Fruit fly (Drosophila melanogaster): ENCODE data around the gene MED30.

MED30 gene

dm6 chr3L:616482-617148, 37.3 kb downstream of the MED30 start (continued):
- TF ChIP-seq sd (tag; optimal IDR thresholded peaks at IDR 0.05): peak; percentile 100
- TF ChIP-seq CG18764 (GFP tag; optimal IDR thresholded peaks at IDR 0.05): no peak
- no peak for TF ChIP-seq CG17802 (tag; optimal IDR thresholded peaks at IDR 0.05)
- TF ChIP-seq Pdp1 (GFP tag; optimal IDR thresholded peaks at IDR 0.05): peak in 1 of 2 experiments; percentile 11
- no peak for TF ChIP-seq Six4 (GFP tag; optimal IDR thresholded peaks at IDR 0.05)
- peak; percentile 28; the same call in 1 of the 3 replicates for TF ChIP-seq Aef1 (GFP tag; IDR thresholded peaks at IDR 0.05)
- no peak for TF ChIP-seq sens-2 (GFP tag; IDR thresholded peaks at IDR 0.05)
- TF ChIP-seq Sin3A (optimal IDR thresholded peaks at IDR 0.05): no peak
- peak; percentile 43; the same call in 1 of the 3 replicates for TF ChIP-seq zfh1 (GFP tag; IDR thresholded peaks at IDR 0.05)
- TF ChIP-seq CG34224 (GFP tag; IDR thresholded peaks at IDR 0.05; ENCODE audit: partially characterized antibody): 0 out of 3 replicates have a peak, but pooled peaks have one; percentile 35
- TF ChIP-seq Kr (GFP tag; optimal IDR thresholded peaks at IDR 0.05): no peak
- TF ChIP-seq vnd (GFP tag; IDR thresholded peaks at IDR 0.05; ENCODE audit: partially characterized antibody): no peak
- TF ChIP-seq D19B (GFP tag; optimal IDR thresholded peaks at IDR 0.05): no peak
- no peak for TF ChIP-seq ssp (GFP tag; IDR thresholded peaks at IDR 0.05)
- TF ChIP-seq CG34376 (GFP tag; optimal IDR thresholded peaks at IDR 0.05): peak; percentile 87
- no peak for TF ChIP-seq CG43689 (GFP tag; IDR thresholded peaks at IDR 0.05)
- no peak for TF ChIP-seq CG11085 (GFP tag; IDR thresholded peaks at IDR 0.05)
- no peak for TF ChIP-seq CG7357 (GFP tag; IDR thresholded peaks at IDR 0.05)
- peak; percentile 79 for TF ChIP-seq CG8478 (optimal IDR thresholded peaks at IDR 0.05)
- no peak for TF ChIP-seq CrebB (tag; optimal IDR thresholded peaks at IDR 0.05)
- peak; percentile 91 for TF ChIP-seq CG4360 (GFP tag; IDR thresholded peaks at IDR 0.05)
- TF ChIP-seq nerfin-1 (tag; optimal IDR thresholded peaks at IDR 0.05): peak; percentile 5
- TF ChIP-seq CG1602 (GFP tag; optimal IDR thresholded peaks at IDR 0.05): no peak
- TF ChIP-seq B-H2 (GFP tag; optimal IDR thresholded peaks at IDR 0.05): peak; percentile 70
- TF ChIP-seq oc (tag; optimal IDR thresholded peaks at IDR 0.05): peak; percentile 22
- TF ChIP-seq CG2116 (GFP tag; optimal IDR thresholded peaks at IDR 0.05): no peak
- TF ChIP-seq CG7987 (GFP tag; optimal IDR thresholded peaks at IDR 0.05): peak; percentile 68
- peak; percentile 36 for TF ChIP-seq Fer1 (GFP tag; optimal IDR thresholded peaks at IDR 0.05)
- no peak for TF ChIP-seq sqz (GFP tag; optimal IDR thresholded peaks at IDR 0.05)
- 0 out of 2 replicates have a peak, but pooled peaks have one; percentile 11 for TF ChIP-seq CG42726 (GFP tag; IDR thresholded peaks at IDR 0.05; ENCODE audit: partially characterized antibody)
- TF ChIP-seq cg (GFP tag; optimal IDR thresholded peaks at IDR 0.05): peak; percentile 98
- peak; percentile 30; the same call in 1 of the 2 replicates for TF ChIP-seq CG13287 (GFP tag; IDR thresholded peaks at IDR 0.05; ENCODE audit: partially characterized antibody)
- TF ChIP-seq slbo (GFP tag; IDR thresholded peaks at IDR 0.05): no peak
- TF ChIP-seq dmrt11E (tag; optimal IDR thresholded peaks at IDR 0.05): no peak
- no peak for TF ChIP-seq CG8290 (GFP tag; optimal IDR thresholded peaks at IDR 0.05)
- TF ChIP-seq CG8290 (tag; optimal IDR thresholded peaks at IDR 0.05): peak in 1 of 2 experiments; percentile 34
- TF ChIP-seq CTCF (GFP tag; optimal IDR thresholded peaks at IDR 0.05): no peak
- peak; percentile 58 for TF ChIP-seq chn (GFP tag; optimal IDR thresholded peaks at IDR 0.05)
- TF ChIP-seq Atf3 (GFP tag; optimal IDR thresholded peaks at IDR 0.05): no peak
- TF ChIP-seq D (optimal IDR thresholded peaks at IDR 0.05): no peak
- TF ChIP-seq D (GFP tag; optimal IDR thresholded peaks at IDR 0.05): no peak
- TF ChIP-seq CG15601 (tag; optimal IDR thresholded peaks at IDR 0.05): no peak
- peak; percentile 61 for TF ChIP-seq GATAe (GFP tag; conservative IDR thresholded peaks at IDR 0.05)
- no peak for TF ChIP-seq CG12942 (GFP tag; optimal IDR thresholded peaks at IDR 0.05)
- TF ChIP-seq mld (GFP tag; IDR thresholded peaks at IDR 0.05; ENCODE audit: partially characterized antibody): no peak
- no peak for TF ChIP-seq org-1 (GFP tag; optimal IDR thresholded peaks at IDR 0.05)
- TF ChIP-seq CG1832 (GFP tag; optimal IDR thresholded peaks at IDR 0.05): peak; percentile 60
- peak; percentile 39 for TF ChIP-seq gro (GFP tag; optimal IDR thresholded peaks at IDR 0.05)
- no peak for TF ChIP-seq Bdp1 (GFP tag; optimal IDR thresholded peaks at IDR 0.05)
- TF ChIP-seq CG33557 (GFP tag; optimal IDR thresholded peaks at IDR 0.05): no peak
- TF ChIP-seq Jarid2 (GFP tag; optimal IDR thresholded peaks at IDR 0.05): peak; percentile 12

Measured in whole organism, embryonic.